Fruit fly (Drosophila melanogaster) Kc167 (cell line): ENCODE data around the gene snu.

Experiments
- Myc ChIP-seq: fragments of >200 bp; optimal IDR thresholded peaks from 2 replicates; lab custom pipeline; 2017; ENCODE audit warnings: missing external identifiers
- Sin3A ChIP-seq: fragments of >200 bp; optimal IDR thresholded peaks from 2 replicates; lab custom pipeline; 2018; ENCODE audit warnings: missing external identifiers
- h ChIP-seq: fragments of >200 bp; optimal IDR thresholded peaks from 3 replicates; lab custom pipeline; 2018; ENCODE audit warnings: missing external identifiers
- insv ChIP-seq: fragments of >200 bp; optimal IDR thresholded peaks from 3 replicates; lab custom pipeline; 2018; ENCODE audit warnings: missing external identifiers
- psq ChIP-seq: fragments of >200 bp; optimal IDR thresholded peaks from 2 replicates; lab custom pipeline; 2017; ENCODE audit warnings: missing external identifiers
- ttk ChIP-seq: sonication (Bioruptor generic); optimal IDR thresholded peaks from 2 replicates; lab custom pipeline; 2017; ENCODE audit warnings: missing external identifiers

dm6 chr3R:28636111-28636510, 38.7 kb upstream of the snu start, which contains the start of gene CG9988:
- TF ChIP-seq psq (lab: Kevin White, UChicago) (no peak), ttk (no peak), Myc (lab: Kevin White, UChicago) (no peak), h (lab: Kevin White, UChicago) (no peak), insv (lab: Kevin White, UChicago) (no peak), Sin3A (lab: Kevin White, UChicago) (no peak)
